Fruit fly (Drosophila melanogaster): Measurements from ENCODE around the gene CG33116.
A peak's percentile ranks its signal among the peaks of the same experiment; 100 is the strongest.

The CG33116 gene

dm6 chr2L:19517154-19517814, 16.0 kb upstream of the CG33116 start, which contains the start of gene Hasp (continued):
- TF ChIP-seq CG14050 (GFP tag; IDR thresholded peaks at IDR 0.05) (peak; percentile 9; the same call in 1 of the 3 replicates), vnd (GFP tag; IDR thresholded peaks at IDR 0.05; ENCODE audit: partially characterized antibody) (peak; percentile 74), ab (GFP tag; optimal IDR thresholded peaks at IDR 0.05) (no peak), Taf1 (GFP tag; IDR thresholded peaks at IDR 0.05) (no peak), CG1602 (GFP tag; optimal IDR thresholded peaks at IDR 0.05) (no peak), fd64A (GFP tag; optimal IDR thresholded peaks at IDR 0.05) (no peak), CG17328 (GFP tag; IDR thresholded peaks at IDR 0.05) (peak; percentile 29; the same call in 1 of the 2 replicates), CG12155 (GFP tag; optimal IDR thresholded peaks at IDR 0.05) (peak; percentile 14), CG14860 (GFP tag; IDR thresholded peaks at IDR 0.05; ENCODE audit: partially characterized antibody) (peak; percentile 83), oc (tag; optimal IDR thresholded peaks at IDR 0.05) (peak; percentile 41), Bdp1 (GFP tag; optimal IDR thresholded peaks at IDR 0.05) (no peak), CG11695 (GFP tag; IDR thresholded peaks at IDR 0.05) (peak; percentile 48; the same call in 1 of the 3 replicates), gt (GFP tag; IDR thresholded peaks at IDR 0.05) (no peak), CrebB (tag; optimal IDR thresholded peaks at IDR 0.05) (no peak), CG5245 (GFP tag; optimal IDR thresholded peaks at IDR 0.05) (peak; percentile 24), CG2889 (GFP tag; IDR thresholded peaks at IDR 0.05) (no peak), exex (tag; optimal IDR thresholded peaks at IDR 0.05) (no peak), sens (GFP tag) (peak; percentile 88), CG33213 (GFP tag; optimal IDR thresholded peaks at IDR 0.05) (no peak), sd (tag; optimal IDR thresholded peaks at IDR 0.05) (no peak), CG10431 (GFP tag; optimal IDR thresholded peaks at IDR 0.05) (no peak), sug (tag; optimal IDR thresholded peaks at IDR 0.05) (peak; percentile 42), Deaf1 (tag; optimal IDR thresholded peaks at IDR 0.05) (peak; percentile 47), TFAM (GFP tag; optimal IDR thresholded peaks at IDR 0.05) (no peak), ssp (GFP tag; IDR thresholded peaks at IDR 0.05) (0 out of 2 replicates have a peak, but pooled peaks have one; percentile 23), CG8290 (GFP tag; optimal IDR thresholded peaks at IDR 0.05) (peak; percentile 54), CG8290 (tag; optimal IDR thresholded peaks at IDR 0.05) (no peak), org-1 (GFP tag; optimal IDR thresholded peaks at IDR 0.05) (no peak), salm (tag; optimal IDR thresholded peaks at IDR 0.05) (no peak), lab (GFP tag; optimal IDR thresholded peaks at IDR 0.05) (no peak), CG8281 (tag; optimal IDR thresholded peaks at IDR 0.05) (no peak), zf30C (GFP tag; optimal IDR thresholded peaks at IDR 0.05) (no peak), E2f1 (GFP tag; IDR thresholded peaks at IDR 0.05) (no peak), CG32767 (GFP tag; IDR thresholded peaks at IDR 0.05) (0 out of 2 replicates have a peak, but pooled peaks have one; percentile 23), maf-S (GFP tag; optimal IDR thresholded peaks at IDR 0.05) (no peak), lbe (GFP tag; optimal IDR thresholded peaks at IDR 0.05) (no peak), CG7745 (tag; optimal IDR thresholded peaks at IDR 0.05) (no peak), CG12104 (GFP tag; optimal IDR thresholded peaks at IDR 0.05) (peak; percentile 36), HLHmδ (GFP tag; optimal IDR thresholded peaks at IDR 0.05) (no peak), tin (GFP tag; optimal IDR thresholded peaks at IDR 0.05) (peak; percentile 65), tgo (GFP tag; IDR thresholded peaks at IDR 0.05) (peak; percentile 67; the same call in 2 of the 3 replicates), cg (GFP tag; optimal IDR thresholded peaks at IDR 0.05) (peak; percentile 89), CG13123 (GFP tag; optimal IDR thresholded peaks at IDR 0.05) (no peak), Rx (GFP tag; IDR thresholded peaks at IDR 0.05) (no peak), MBD-R2 (GFP tag; IDR thresholded peaks at IDR 0.05) (peak; percentile 39; the same call in 1 of the 2 replicates), CG8944 (GFP tag; optimal IDR thresholded peaks at IDR 0.05) (no peak), CG13624 (GFP tag; optimal IDR thresholded peaks at IDR 0.05) (peak; percentile 35), scrt (GFP tag; optimal IDR thresholded peaks at IDR 0.05) (no peak), CG32772 (GFP tag; IDR thresholded peaks at IDR 0.05) (no peak), CG10274 (GFP tag; optimal IDR thresholded peaks at IDR 0.05) (no peak), bowl (GFP tag; IDR thresholded peaks at IDR 0.05) (no peak)
